Worm (Caenorhabditis elegans): ENCODE measurements around the gene denn-4.

denn-4 gene

DNA sequence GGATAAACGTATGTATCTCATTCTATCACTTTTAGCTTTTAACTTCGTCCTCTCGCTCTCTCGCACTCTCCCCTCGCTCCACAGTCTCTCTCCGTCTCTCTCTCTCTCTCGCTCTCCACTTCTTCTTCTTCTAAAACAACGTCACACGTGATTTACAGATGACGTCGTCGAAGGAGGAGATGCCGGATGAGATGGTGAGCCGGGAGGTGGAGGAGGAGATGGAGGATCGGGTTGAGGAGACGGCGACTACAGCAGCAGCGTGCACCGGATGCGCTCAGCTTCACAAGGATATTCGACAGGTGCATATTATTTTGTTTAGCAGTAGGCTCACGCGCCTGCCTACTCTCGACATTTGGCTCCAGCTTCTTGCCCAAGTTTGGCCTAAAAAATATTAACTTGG is 6.0 kb upstream of the denn-4 start, which contains the start of gene elt-6:
TSS of gene elt-6 (plus strand) at position 159 of the 400 bp plus-strand sequence.
- TF ChIP-seq ces-1 (GFP tag; optimal IDR thresholded peaks at IDR 0.05), result no peak
- TF ChIP-seq elt-3 (tag; optimal IDR thresholded peaks at IDR 0.05), result no peak
- TF ChIP-seq pha-4 (tag; optimal IDR thresholded peaks at IDR 0.05), result no peak
- TF ChIP-seq lsy-2 (tag; optimal IDR thresholded peaks at IDR 0.05), result no peak
- TF ChIP-seq unc-62 (GFP tag; optimal IDR thresholded peaks at IDR 0.05), result no peak
- no peak for TF ChIP-seq mep-1 (tag; optimal IDR thresholded peaks at IDR 0.05)
- no peak for TF ChIP-seq blmp-1 (tag; optimal IDR thresholded peaks at IDR 0.05)
- no peak for TF ChIP-seq unc-120 (tag; optimal IDR thresholded peaks at IDR 0.05; ENCODE audit: poor library complexity, severe bottlenecking)
- TF ChIP-seq ztf-11 (tag; optimal IDR thresholded peaks at IDR 0.05), result no peak
- no peak for TF ChIP-seq drap-1 (GFP tag; optimal IDR thresholded peaks at IDR 0.05)
- no peak for TF ChIP-seq ceh-43 (GFP tag; optimal IDR thresholded peaks at IDR 0.05)

DNA sequence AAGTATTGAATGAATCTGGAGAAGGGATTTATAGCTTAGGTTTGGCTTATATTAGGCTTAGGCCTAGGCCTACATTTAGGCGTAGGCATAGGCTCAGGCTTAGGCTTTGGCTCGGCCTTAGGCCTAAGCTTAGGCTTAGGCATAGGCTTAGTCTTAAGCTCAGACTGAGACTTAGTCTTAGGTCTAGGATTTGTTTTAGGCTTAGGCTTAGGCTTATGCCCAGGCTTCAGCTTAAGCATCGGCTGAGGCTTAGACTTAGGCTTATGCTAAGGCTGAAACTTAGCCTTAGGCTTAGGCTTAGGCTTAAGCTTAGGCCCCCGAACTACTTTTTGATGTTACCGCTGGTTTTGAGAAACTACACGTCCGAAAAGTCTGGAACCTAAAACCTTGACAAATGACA is 3.3 kb upstream of the denn-4 start:
- TF ChIP-seq nhr-237 (tag; optimal IDR thresholded peaks at IDR 0.05) (no peak), snpc-4 (tag; optimal IDR thresholded peaks at IDR 0.05) (no peak), lin-32 (GFP tag; optimal IDR thresholded peaks at IDR 0.05) (no peak), lin-13 (tag; optimal IDR thresholded peaks at IDR 0.05) (no peak), unc-120 (tag; optimal IDR thresholded peaks at IDR 0.05; ENCODE audit: poor library complexity, severe bottlenecking) (no peak), unc-39 (tag; optimal IDR thresholded peaks at IDR 0.05) (no peak), sptf-1 (tag; optimal IDR thresholded peaks at IDR 0.05) (no peak), zip-8 (tag; optimal IDR thresholded peaks at IDR 0.05) (no peak), ceh-39 (tag; optimal IDR thresholded peaks at IDR 0.05) (no peak), sem-2 (GFP tag; optimal IDR thresholded peaks at IDR 0.05) (no peak), cnd-1 (tag; optimal IDR thresholded peaks at IDR 0.05) (no peak), bed-3 (GFP tag; optimal IDR thresholded peaks at IDR 0.05) (no peak), ceh-83 (GFP tag; optimal IDR thresholded peaks at IDR 0.05) (no peak), lsy-2 (tag; optimal IDR thresholded peaks at IDR 0.05) (no peak), mab-5 (tag; optimal IDR thresholded peaks at IDR 0.05) (no peak)

DNA sequence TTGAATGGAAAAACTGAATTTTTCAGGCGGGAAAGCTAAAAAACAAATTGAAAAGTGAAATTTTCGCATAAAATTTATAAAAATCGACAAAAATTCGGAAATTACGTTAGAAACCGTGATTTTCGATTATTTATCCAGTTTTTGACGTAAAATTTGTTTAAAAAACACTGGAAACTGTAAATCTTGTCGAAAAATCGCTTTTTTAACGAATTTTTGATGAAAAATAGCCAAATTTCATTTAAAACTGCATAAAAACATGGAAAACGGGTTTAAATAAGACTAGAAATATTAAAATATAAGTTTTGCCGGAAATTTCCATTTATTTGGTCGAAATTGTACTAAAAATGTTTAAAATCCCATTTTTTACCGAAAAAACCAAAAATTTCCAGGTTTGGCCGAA is 377 bp downstream of the denn-4 start:
- TF ChIP-seq unc-62 (GFP tag; optimal IDR thresholded peaks at IDR 0.05) (no peak), ham-2 (GFP tag; optimal IDR thresholded peaks at IDR 0.05) (no peak), ceh-83 (GFP tag; optimal IDR thresholded peaks at IDR 0.05) (no peak), mab-5 (tag; optimal IDR thresholded peaks at IDR 0.05) (no peak), blmp-1 (tag; optimal IDR thresholded peaks at IDR 0.05) (no peak), cnd-1 (tag; optimal IDR thresholded peaks at IDR 0.05) (no peak), ces-1 (GFP tag; optimal IDR thresholded peaks at IDR 0.05) (no peak), sem-2 (GFP tag; optimal IDR thresholded peaks at IDR 0.05) (no peak), elt-1 (tag; optimal IDR thresholded peaks at IDR 0.05; ENCODE audit: borderline replicate concordance, insufficient read depth) (no peak)

DNA sequence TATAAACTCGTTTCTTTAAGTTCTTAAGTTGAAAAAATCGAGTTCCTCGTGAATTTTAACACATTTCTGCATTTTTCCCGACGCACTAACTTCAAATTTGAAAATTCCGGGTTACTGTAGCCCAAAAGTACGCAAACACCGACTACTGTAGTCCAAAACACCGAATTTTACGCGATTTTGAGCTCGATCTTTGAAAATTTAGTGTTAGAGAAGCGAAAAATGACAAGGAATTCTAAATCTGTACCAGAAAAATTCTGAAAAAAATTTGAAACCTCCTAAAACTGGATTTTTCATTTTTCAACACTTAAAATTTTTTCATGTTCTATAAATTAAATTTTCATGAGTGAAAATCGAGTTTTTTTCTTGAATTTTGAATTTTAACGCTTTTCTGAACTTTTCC is 21.4 kb downstream of the denn-4 start:
- TF ChIP-seq mls-2 (tag; optimal IDR thresholded peaks at IDR 0.05) (no peak), flh-1 (GFP tag; optimal IDR thresholded peaks at IDR 0.05) (no peak), lin-13 (tag; optimal IDR thresholded peaks at IDR 0.05) (no peak), ztf-11 (tag; optimal IDR thresholded peaks at IDR 0.05) (no peak), ceh-43 (GFP tag; optimal IDR thresholded peaks at IDR 0.05) (no peak), elt-1 (tag; optimal IDR thresholded peaks at IDR 0.05; ENCODE audit: borderline replicate concordance, insufficient read depth) (no peak), ceh-39 (tag; optimal IDR thresholded peaks at IDR 0.05) (no peak)

DNA sequence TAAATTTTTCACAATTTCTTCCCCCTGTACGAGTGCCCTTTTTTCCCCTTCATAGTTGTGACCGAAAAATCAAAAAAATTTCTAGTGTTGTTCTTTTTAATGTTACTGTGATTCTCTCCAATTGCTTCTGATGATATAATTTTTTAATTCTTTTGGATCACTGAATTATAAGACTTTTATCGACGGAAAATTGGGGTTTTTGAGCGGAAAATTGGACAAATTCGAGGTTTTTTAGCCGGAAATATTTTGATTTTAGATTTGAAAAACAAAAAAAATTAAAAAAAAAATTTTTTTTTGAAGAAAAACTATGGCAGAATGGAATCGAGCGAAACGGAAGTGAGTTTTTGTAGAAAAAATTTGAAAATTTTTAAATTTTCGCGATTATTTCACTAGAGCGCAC is 24.1 kb downstream of the denn-4 start, which contains the start of gene tsen-54:
TSS of gene tsen-54 (plus strand) at position 301 of the 400 bp plus-strand sequence.
- TF ChIP-seq bed-3 (GFP tag; optimal IDR thresholded peaks at IDR 0.05), result no peak
- TF ChIP-seq ceh-39 (tag; optimal IDR thresholded peaks at IDR 0.05), result no peak
- no peak for TF ChIP-seq nhr-28 (tag; optimal IDR thresholded peaks at IDR 0.05)
- TF ChIP-seq ham-2 (GFP tag; optimal IDR thresholded peaks at IDR 0.05), result no peak
- no peak for TF ChIP-seq mab-5 (tag; optimal IDR thresholded peaks at IDR 0.05)
- no peak for TF ChIP-seq elt-1 (tag; optimal IDR thresholded peaks at IDR 0.05; ENCODE audit: borderline replicate concordance, insufficient read depth)
- TF ChIP-seq ztf-11 (tag; optimal IDR thresholded peaks at IDR 0.05), result no peak

DNA sequence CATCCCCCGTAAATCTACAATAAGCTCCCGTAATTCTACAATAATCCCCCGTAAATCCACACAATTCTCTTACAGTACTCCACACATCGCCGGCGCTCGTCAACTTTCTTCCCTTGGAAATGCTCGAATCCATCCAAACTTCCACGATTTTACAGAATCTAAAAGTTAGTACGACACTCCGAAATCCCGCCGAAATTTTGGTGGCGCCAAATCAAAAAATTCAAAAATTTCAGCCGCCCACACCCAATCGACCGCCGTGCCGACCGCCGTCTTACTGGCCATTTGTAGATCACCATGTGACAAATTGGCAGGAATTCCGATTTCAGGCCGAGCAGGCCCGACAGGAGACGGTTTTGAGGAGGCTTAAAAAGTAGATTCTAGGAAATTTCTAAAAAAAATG is 28.5 kb downstream of the denn-4 start:
- TF ChIP-seq unc-39 (tag; optimal IDR thresholded peaks at IDR 0.05) (no peak), nhr-237 (tag; optimal IDR thresholded peaks at IDR 0.05) (no peak), drap-1 (GFP tag; optimal IDR thresholded peaks at IDR 0.05) (no peak), unc-120 (tag; optimal IDR thresholded peaks at IDR 0.05; ENCODE audit: poor library complexity, severe bottlenecking) (no peak), unc-62 (GFP tag; optimal IDR thresholded peaks at IDR 0.05) (no peak), pha-4 (tag; optimal IDR thresholded peaks at IDR 0.05) (no peak), hlh-1 (tag; optimal IDR thresholded peaks at IDR 0.05) (no peak), ceh-43 (GFP tag; optimal IDR thresholded peaks at IDR 0.05) (no peak), mab-5 (tag; optimal IDR thresholded peaks at IDR 0.05) (no peak), lsy-2 (tag; optimal IDR thresholded peaks at IDR 0.05) (no peak), elt-3 (tag; optimal IDR thresholded peaks at IDR 0.05) (no peak), snpc-4 (tag; optimal IDR thresholded peaks at IDR 0.05) (no peak), mep-1 (tag; optimal IDR thresholded peaks at IDR 0.05) (no peak), tbx-8 (GFP tag; optimal IDR thresholded peaks at IDR 0.05) (no peak), lin-13 (tag; optimal IDR thresholded peaks at IDR 0.05) (no peak), ztf-11 (tag; optimal IDR thresholded peaks at IDR 0.05) (no peak), M03D4.4 (tag; optimal IDR thresholded peaks at IDR 0.05) (no peak), zip-8 (tag; optimal IDR thresholded peaks at IDR 0.05) (no peak), nhr-76 (tag; optimal IDR thresholded peaks at IDR 0.05) (no peak), nhr-2 (tag; optimal IDR thresholded peaks at IDR 0.05) (no peak)

Measured in whole organism, mixed stage, embryonic.